Worm (Caenorhabditis elegans): Measurements from ENCODE around the gene cyp-13A11.

DNA sequence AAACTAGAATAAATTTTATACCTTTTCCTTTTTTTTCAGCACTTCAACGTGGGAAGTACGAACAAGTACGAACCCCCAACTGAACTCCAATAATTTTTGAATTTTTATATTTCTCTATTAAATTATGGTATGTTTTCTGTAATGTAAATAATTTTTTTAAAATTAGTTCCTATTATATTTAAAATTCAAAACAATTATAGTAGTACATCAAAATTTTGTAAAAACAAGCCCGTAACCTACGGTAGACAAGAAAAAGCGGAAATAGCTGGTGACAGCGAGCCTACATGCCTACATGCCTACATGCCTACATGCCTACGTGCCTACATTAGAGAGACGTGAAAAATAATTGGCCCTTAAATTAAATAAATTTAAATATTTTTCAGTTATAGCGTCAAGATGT lies 10.9 kb downstream of the cyp-13A11 start, which contains the start of gene F14F7.5:
- TF ChIP-seq ceh-13 (GFP tag; optimal IDR thresholded peaks at IDR 0.05) (no peak), ets-7 (tag; optimal IDR thresholded peaks at IDR 0.05) (no peak)

All from whole organism, early embryonic.